Worm (Caenorhabditis elegans) whole organism, young adult: ENCODE results near the gene F26F4.12.

Experiments used
- B0336.3 ChIP-seq: fragments of 200-800 bp; sonication (Bioruptor generic); IDR thresholded peaks from 2 replicates; pipeline ENCODE4 v1.3.6; 2022; ENCODE audit warnings: missing genetic modification characterization, missing compliant biosample characterization
- C17E4.6 ChIP-seq: fragments of 200-800 bp; sonication (Bioruptor generic); IDR thresholded peaks from 2 replicates; pipeline ENCODE4 v1.3.6; 2022; ENCODE audit warnings: missing genetic modification reagents, missing genetic modification characterization, missing compliant biosample characterization
- ama-1 ChIP-seq, 3 experiments: fragments of 150-350 bp in 1 of 3; sonication (generic microtip) in 2 of 3; optimal IDR thresholded peaks; 2 replicates each; lab custom pipeline; 2014 to 2018; ENCODE audit warnings: missing biosample characterization in 2 of 3, missing genetic modification characterization in 2 of 3, missing genetic modification reagents in 2 of 3
- ceh-40 ChIP-seq: fragments of 200-800 bp; sonication (Bioruptor generic); IDR thresholded peaks from 2 replicates; pipeline ENCODE4 v1.3.6; 2022; ENCODE audit warnings: missing genetic modification characterization, missing compliant biosample characterization
- die-1 ChIP-seq: sonication (generic microtip); optimal IDR thresholded peaks from 2 replicates; lab custom pipeline; 2016; ENCODE audit warnings: missing genotype, mild to moderate bottlenecking, missing genetic modification characterization, missing compliant biosample characterization
- hmg-1.2 ChIP-seq: fragments of 200-800 bp; sonication (Bioruptor generic); IDR thresholded peaks from 2 replicates; pipeline ENCODE4 v1.3.6; 2022; ENCODE audit warnings: missing genetic modification reagents, missing genetic modification characterization, missing compliant biosample characterization
- lsy-27 ChIP-seq: sonication (generic microtip); optimal IDR thresholded peaks from 2 replicates; lab custom pipeline; 2017; ENCODE audit warnings: missing genetic modification characterization, mild to moderate bottlenecking, missing compliant biosample characterization, antibody characterized with exemption, missing genotype, borderline replicate concordance; ENCODE audit not compliant: insufficient read depth
- mxl-1 ChIP-seq: sonication (generic microtip); optimal IDR thresholded peaks from 2 replicates; lab custom pipeline; 2016; ENCODE audit warnings: missing genetic modification characterization, missing compliant biosample characterization
- nfya-2 ChIP-seq: fragments of 200-800 bp; sonication (Bioruptor generic); IDR thresholded peaks from 2 replicates; pipeline ENCODE4 v1.3.6; 2022; ENCODE audit warnings: missing genetic modification reagents, missing genetic modification characterization, missing compliant biosample characterization
- nhr-120 ChIP-seq: fragments of 200-800 bp; sonication (Bioruptor generic); IDR thresholded peaks from 2 replicates; pipeline ENCODE4 v1.3.6; 2022; ENCODE audit warnings: missing genetic modification characterization, missing compliant biosample characterization
- pbrm-1 ChIP-seq: fragments of 200-800 bp; sonication (Bioruptor generic); IDR thresholded peaks from 2 replicates; pipeline ENCODE4 v1.3.6; 2022; ENCODE audit warnings: missing genetic modification reagents, missing genetic modification characterization, missing compliant biosample characterization
- pha-4 ChIP-seq: fragments of 150-350 bp; sonication (generic microtip); optimal IDR thresholded peaks from 2 replicates; lab custom pipeline; 2014; ENCODE audit warnings: missing biosample characterization, missing genetic modification reagents, missing genetic modification characterization
- rec-8 ChIP-seq, 2 experiments: sonication (generic microtip); optimal IDR thresholded peaks; 2 replicates each; lab custom pipeline; 2016; ENCODE audit warnings: mild to moderate bottlenecking in 2 of 2, missing genetic modification characterization in 2 of 2, missing genetic modification reagents in 2 of 2, missing genotype in 2 of 2, missing biosample characterization in 1 of 2, missing compliant biosample characterization in 1 of 2, moderate library complexity in 1 of 2
- unc-130 ChIP-seq: sonication (generic microtip); optimal IDR thresholded peaks from 2 replicates; lab custom pipeline; 2016; ENCODE audit warnings: missing genetic modification reagents, missing genetic modification characterization, missing compliant biosample characterization
- xnd-1 ChIP-seq: sonication (generic microtip); optimal IDR thresholded peaks from 2 replicates; lab custom pipeline; 2016; ENCODE audit warnings: missing genotype, missing genetic modification reagents, missing genetic modification characterization, missing compliant biosample characterization
- zim-3 ChIP-seq: sonication (generic microtip); optimal IDR thresholded peaks from 2 replicates; lab custom pipeline; 2017; ENCODE audit warnings: mild to moderate bottlenecking, missing genetic modification characterization, moderate library complexity, missing compliant biosample characterization
- ztf-6 ChIP-seq: fragments of 200-800 bp; sonication (Bioruptor generic); IDR thresholded peaks from 2 replicates; pipeline ENCODE4 v1.3.6; 2022; ENCODE audit warnings: missing genetic modification reagents, missing genetic modification characterization, missing compliant biosample characterization

The F26F4.12 gene

DNA sequence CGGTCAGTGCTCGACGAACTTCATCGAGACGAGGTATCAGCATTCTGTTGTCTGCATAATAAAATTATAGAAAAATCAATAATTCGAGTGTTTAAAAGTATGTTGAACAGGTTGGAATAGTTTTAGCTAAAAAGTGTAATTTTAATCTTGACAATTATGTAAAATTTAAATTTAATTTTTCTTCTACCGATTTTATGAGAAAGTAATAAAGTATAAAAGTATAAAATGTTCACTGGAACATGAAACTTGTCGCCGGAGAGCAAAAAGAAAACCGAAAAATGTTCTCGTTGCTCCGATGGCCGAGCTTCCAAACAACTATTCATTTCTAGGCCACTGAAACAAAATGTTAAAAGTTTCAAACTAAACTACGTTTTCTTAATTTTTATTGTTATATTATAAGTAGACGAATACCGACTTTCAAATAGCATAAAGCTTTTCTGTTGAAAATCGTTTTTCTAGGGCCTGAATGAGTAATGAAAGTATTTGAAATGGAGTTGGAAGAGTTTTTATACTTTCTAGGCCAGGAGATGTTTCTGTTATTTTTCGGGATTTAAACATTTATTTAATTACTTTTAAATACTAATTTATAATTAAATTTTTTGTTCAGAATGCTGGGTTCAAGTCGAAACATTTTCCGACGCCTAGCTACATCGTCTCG is 48.0 kb downstream of the F26F4.12 start, which contains the start of the genes C35D10.10 and C35D10.5:
Gene C35D10.10 (minus strand): TSS at position 51 of the 658 bp plus-strand sequence.
Gene C35D10.5 (plus strand): TSS at position 608 of the 658 bp plus-strand sequence.
- no peak for TF ChIP-seq mxl-1 (tag; lab: Kevin White, UChicago)
- TF ChIP-seq unc-130 (GFP tag; lab: Kevin White, UChicago) = peak; percentile 10
- peak in 1 of 2 experiments; percentile 20 for TF ChIP-seq rec-8 (tag; optimal IDR thresholded peaks at IDR 0.05; lab: Kevin White, UChicago)
- TF ChIP-seq die-1 (tag; lab: Kevin White, UChicago) = no peak

- TF ChIP-seq rec-8 (tag; optimal IDR thresholded peaks at IDR 0.05; lab: Kevin White, UChicago) (no peak), pha-4 (tag; lab: Kevin White, UChicago) (no peak), zim-3 (tag; lab: Kevin White, UChicago) (no peak), hmg-1.2 (GFP tag; lab: Robert Waterston, UW) (no peak), pbrm-1 (GFP tag; lab: Robert Waterston, UW) (no peak), ceh-40 (GFP tag; lab: Robert Waterston, UW) (no peak), ama-1 (optimal IDR thresholded peaks at IDR 0.05; lab: Kevin White, UChicago) (no peak), ama-1 (GFP tag; optimal IDR thresholded peaks at IDR 0.05; lab: Kevin White, UChicago) (no peak), B0336.3 (GFP tag; lab: Robert Waterston, UW) (no peak), xnd-1 (tag; lab: Kevin White, UChicago) (no peak), ztf-6 (no peak), nhr-120 (GFP tag; lab: Robert Waterston, UW) (no peak), C17E4.6 (GFP tag; lab: Robert Waterston, UW) (no peak), lsy-27 (no peak), nfya-2 (GFP tag; lab: Robert Waterston, UW) (no peak), unc-130 (GFP tag; lab: Kevin White, UChicago) (no peak)
- TF ChIP-seq, all 124 proteins: peak for 0
These were observed 50.8 kb downstream of the F26F4.12 start, which contains the start of gene C35D10.6 for ce11 chrIII:4859039-4859438. Gene C35D10.6, plus strand, starts transcription at chrIII:4859339.
